Fruit fly (Drosophila melanogaster) whole organism, embryonic: Measurements from ENCODE around the gene Ypel.
A peak's percentile ranks its signal among the peaks of the same experiment; 100 is the strongest.

ENCODE experiments used
- Awh ChIP-seq: fragments of 200-800 bp; sonication (Bioruptor generic); IDR thresholded peaks from 2 replicates; pipeline ENCODE4, ENCODE4 v1.3.6; 2022; ENCODE audit warnings: missing biosample characterization, missing genetic modification characterization
- Blimp-1 ChIP-seq: fragments of 200-800 bp; sonication (Bioruptor generic); optimal IDR thresholded peaks from 3 replicates; lab custom pipeline; 2018; ENCODE audit warnings: missing biosample characterization, missing genetic modification characterization, mild to moderate bottlenecking, moderate library complexity, missing genetic modification reagents
- C15 ChIP-seq: fragments of 200-800 bp; sonication (Bioruptor generic); IDR thresholded peaks from 3 replicates; pipeline ENCODE4 v1.3.6; 2022; ENCODE audit warnings: missing biosample characterization, missing genetic modification characterization
- CG10274 ChIP-seq: fragments of 200-800 bp; sonication (Bioruptor generic); optimal IDR thresholded peaks from 3 replicates; lab custom pipeline; 2017; ENCODE audit warnings: missing biosample characterization, mild to moderate bottlenecking, missing genetic modification characterization
- CG11504 ChIP-seq: fragments of 200-800 bp; sonication (Bioruptor generic); optimal IDR thresholded peaks from 3 replicates; lab custom pipeline; 2019; ENCODE audit warnings: missing biosample characterization, mild to moderate bottlenecking, missing genetic modification characterization, moderate library complexity
- CG11695 ChIP-seq: fragments of 200-800 bp; sonication (Bioruptor generic); IDR thresholded peaks from 3 replicates; pipeline ENCODE4 v1.3.6; 2022; ENCODE audit warnings: missing biosample characterization, missing genetic modification characterization
- CG12219 ChIP-seq: fragments of 200-800 bp; sonication (Bioruptor generic); optimal IDR thresholded peaks from 3 replicates; lab custom pipeline; 2018; ENCODE audit warnings: missing biosample characterization, mild to moderate bottlenecking, missing genetic modification characterization
- CG14441 ChIP-seq: fragments of 200-800 bp; sonication (Bioruptor generic); IDR thresholded peaks from 2 replicates; pipeline ENCODE4 v1.3.6; 2022; ENCODE audit warnings: missing biosample characterization, missing genetic modification characterization
- CG1529 ChIP-seq: fragments of 200-800 bp; sonication (Bioruptor generic); optimal IDR thresholded peaks from 3 replicates; lab custom pipeline; 2018; ENCODE audit warnings: missing biosample characterization, missing genetic modification characterization
- CG16779 ChIP-seq: fragments of 200-800 bp; sonication (Bioruptor generic); IDR thresholded peaks from 2 replicates; pipeline ENCODE4 v1.3.6; 2022; ENCODE audit warnings: missing biosample characterization, missing genetic modification characterization
- CG17328 ChIP-seq: fragments of 200-800 bp; sonication (Bioruptor generic); IDR thresholded peaks from 2 replicates; pipeline ENCODE4 v1.3.6; 2022; ENCODE audit warnings: missing biosample characterization, missing genetic modification characterization
- CG17829 ChIP-seq: fragments of 200-800 bp; optimal IDR thresholded peaks from 2 replicates; lab custom pipeline; 2019; ENCODE audit warnings: missing biosample characterization, mild to moderate bottlenecking, missing genetic modification characterization, moderate library complexity
- CG31441 ChIP-seq: fragments of 200-800 bp; sonication (Bioruptor generic); IDR thresholded peaks from 2 replicates; pipeline ENCODE4 v1.3.6; 2022; ENCODE audit warnings: missing biosample characterization, missing genetic modification characterization
- CG4730 ChIP-seq: fragments of 200-800 bp; sonication (Bioruptor generic); IDR thresholded peaks from 2 replicates; pipeline ENCODE4 v1.3.6; 2022; ENCODE audit warnings: missing biosample characterization, missing genetic modification characterization
- CG5180 ChIP-seq: fragments of 200-800 bp; sonication (Bioruptor generic); optimal IDR thresholded peaks from 3 replicates; lab custom pipeline; 2017; ENCODE audit warnings: missing biosample characterization, missing genetic modification characterization, mild to moderate bottlenecking, moderate library complexity, missing genetic modification reagents
- CG6272 ChIP-seq: fragments of 200-800 bp; sonication (Bioruptor generic); IDR thresholded peaks from 2 replicates; pipeline ENCODE4 v1.3.6; 2022; ENCODE audit warnings: missing biosample characterization, missing genetic modification characterization
- CG6689 ChIP-seq: fragments of 200-800 bp; sonication (Bioruptor generic); IDR thresholded peaks from 2 replicates; pipeline ENCODE4 v1.3.6; 2022; ENCODE audit warnings: missing biosample characterization, missing genetic modification characterization
- CG7372 ChIP-seq: fragments of 200-800 bp; sonication (Bioruptor generic); IDR thresholded peaks from 2 replicates; pipeline ENCODE4 v1.3.6; 2022; ENCODE audit warnings: missing biosample characterization, missing genetic modification characterization
- CG9609 ChIP-seq: fragments of 200-800 bp; sonication (Bioruptor generic); optimal IDR thresholded peaks from 3 replicates; lab custom pipeline; 2016; ENCODE audit warnings: missing biosample characterization, missing genetic modification characterization
- CG9817 ChIP-seq: fragments of 200-800 bp; sonication (Bioruptor generic); optimal IDR thresholded peaks from 2 replicates; lab custom pipeline; 2018; ENCODE audit warnings: missing biosample characterization, mild to moderate bottlenecking, missing genetic modification characterization, moderate library complexity
- CoRest ChIP-seq: fragments of 200-800 bp; sonication (Bioruptor generic); optimal IDR thresholded peaks from 3 replicates; lab custom pipeline; 2018; ENCODE audit warnings: missing biosample characterization, mild to moderate bottlenecking, missing genetic modification characterization, moderate library complexity
- Gsc ChIP-seq: fragments of 200-800 bp; sonication (Bioruptor generic); IDR thresholded peaks from 2 replicates; pipeline ENCODE4 v1.3.6; 2022; ENCODE audit warnings: missing biosample characterization, missing genetic modification characterization
- Hey ChIP-seq: fragments of 200-800 bp; sonication (Bioruptor generic); optimal IDR thresholded peaks from 3 replicates; lab custom pipeline; 2018; ENCODE audit warnings: missing biosample characterization, mild to moderate bottlenecking, missing genetic modification characterization
- HmgZ ChIP-seq: fragments of 200-800 bp; sonication (Bioruptor generic); optimal IDR thresholded peaks from 2 replicates; lab custom pipeline; 2018; ENCODE audit warnings: missing biosample characterization, mild to moderate bottlenecking, missing genetic modification characterization
- Hr39 ChIP-seq: fragments of >200 bp; optimal IDR thresholded peaks from 2 replicates; lab custom pipeline; 2017
- Hr51 ChIP-seq, 2 experiments: fragments of 200-800 bp; sonication (Bioruptor generic); optimal IDR thresholded peaks; 2 replicates in 1 of 2; 3 replicates in 1 of 2; lab custom pipeline; 2016 to 2018; ENCODE audit warnings: missing biosample characterization in 2 of 2, missing genetic modification characterization in 2 of 2, mild to moderate bottlenecking in 1 of 2, moderate library complexity in 1 of 2
- Max ChIP-seq: fragments of 200-800 bp; sonication (Bioruptor generic); optimal IDR thresholded peaks from 2 replicates; lab custom pipeline; 2016; ENCODE audit warnings: missing biosample characterization, mild to moderate bottlenecking, missing genetic modification characterization
- Med ChIP-seq: fragments of 200-800 bp; sonication (Bioruptor generic); peaks from one replicate; lab custom pipeline; 2016; ENCODE audit warnings: missing biosample characterization, missing genetic modification characterization, mild to moderate bottlenecking, inconsistent platforms, moderate library complexity
- NK7.1 ChIP-seq: fragments of 200-800 bp; sonication (Bioruptor generic); optimal IDR thresholded peaks from 3 replicates; lab custom pipeline; 2016; ENCODE audit warnings: missing biosample characterization, missing genetic modification characterization
- Oaz ChIP-seq: fragments of 200-800 bp; sonication (Bioruptor generic); IDR thresholded peaks from 2 replicates; pipeline ENCODE4 v1.3.6; 2022; ENCODE audit warnings: missing biosample characterization, missing genetic modification characterization
- Ssrp ChIP-seq: fragments of 200-800 bp; sonication (Bioruptor generic); optimal IDR thresholded peaks from 2 replicates; lab custom pipeline; 2018; ENCODE audit warnings: missing biosample characterization, mild to moderate bottlenecking, missing genetic modification characterization, moderate library complexity
- Xbp1 ChIP-seq: fragments of 200-800 bp; sonication (Bioruptor generic); optimal IDR thresholded peaks from 3 replicates; lab custom pipeline; 2016; ENCODE audit warnings: missing biosample characterization, mild to moderate bottlenecking, missing genetic modification characterization
- bsh ChIP-seq, 2 experiments: fragments of 200-800 bp; sonication (Bioruptor generic); optimal IDR thresholded peaks; 2 replicates each; lab custom pipeline; 2017 to 2018; ENCODE audit warnings: mild to moderate bottlenecking in 2 of 2, missing biosample characterization in 2 of 2, missing genetic modification characterization in 2 of 2, moderate library complexity in 1 of 2
- cad ChIP-seq: fragments of >200 bp; optimal IDR thresholded peaks from 2 replicates; lab custom pipeline; 2017; ENCODE audit warnings: missing biosample characterization, missing genetic modification characterization
- danr ChIP-seq: fragments of 200-800 bp; sonication (Bioruptor generic); IDR thresholded peaks from 2 replicates; pipeline ENCODE4 v1.3.6; 2022; ENCODE audit warnings: missing biosample characterization, missing genetic modification characterization
- dysf ChIP-seq: fragments of 200-800 bp; sonication (Bioruptor generic); IDR thresholded peaks from 3 replicates; pipeline ENCODE4 v1.3.6; 2022; ENCODE audit warnings: missing biosample characterization, missing genetic modification characterization
- esg ChIP-seq: fragments of 200-800 bp; sonication (Bioruptor generic); conservative IDR thresholded peaks from 2 replicates; pipeline ENCODE4 v1.3.6; 2022; ENCODE audit warnings: missing biosample characterization, missing genetic modification characterization
- jumu ChIP-seq: fragments of 200-800 bp; sonication (Bioruptor generic); optimal IDR thresholded peaks from 3 replicates; lab custom pipeline; 2016; ENCODE audit warnings: missing biosample characterization, missing genetic modification characterization
- lola ChIP-seq, 3 experiments: fragments of >200 bp in 2 of 3; fragments of 200-800 bp in 1 of 3; sonication (Bioruptor generic) in 1 of 3; optimal IDR thresholded peaks; 2 replicates each; lab custom pipeline; 2017 to 2019; ENCODE audit warnings: missing biosample characterization in 3 of 3, missing genetic modification characterization in 3 of 3, mild to moderate bottlenecking in 1 of 3, moderate library complexity in 1 of 3
- nerfin-1 ChIP-seq: fragments of 200-800 bp; sonication (Bioruptor generic); optimal IDR thresholded peaks from 3 replicates; lab custom pipeline; 2019; ENCODE audit warnings: missing biosample characterization, mild to moderate bottlenecking, missing genetic modification characterization, moderate library complexity
- pan ChIP-seq, 4 experiments: fragments of >200 bp in 3 of 4; fragments of 200-800 bp in 1 of 4; sonication (Bioruptor generic) in 1 of 4; optimal IDR thresholded peaks in 3 of 4; IDR thresholded peaks in 1 of 4; 2 replicates each; pipeline versions ENCODE4 v1.3.6 to Lab custom; 2017 to 2022; ENCODE audit warnings: missing biosample characterization in 2 of 4, missing genetic modification characterization in 2 of 4, mixed read lengths in 1 of 4
- pho ChIP-seq: fragments of 200-800 bp; sonication (Bioruptor generic); optimal IDR thresholded peaks from 2 replicates; lab custom pipeline; 2016; ENCODE audit warnings: missing biosample characterization, missing genetic modification characterization
- phol ChIP-seq: fragments of 200-800 bp; sonication (Bioruptor generic); optimal IDR thresholded peaks from 3 replicates; lab custom pipeline; 2018; ENCODE audit warnings: missing biosample characterization, mild to moderate bottlenecking, missing genetic modification characterization, moderate library complexity
- pros ChIP-seq: fragments of 200-800 bp; sonication (Bioruptor generic); optimal IDR thresholded peaks from 3 replicates; lab custom pipeline; 2019; ENCODE audit warnings: missing biosample characterization, mild to moderate bottlenecking, missing genetic modification characterization, moderate library complexity
- sens ChIP-seq: fragments of 200-800 bp; sonication (Bioruptor generic); peaks from one replicate; lab custom pipeline; 2016; ENCODE audit warnings: missing biosample characterization, missing genetic modification characterization
- sens-2 ChIP-seq: fragments of 200-800 bp; sonication (Bioruptor generic); IDR thresholded peaks from 2 replicates; pipeline ENCODE4 v1.3.6; 2022; ENCODE audit warnings: missing biosample characterization, missing genetic modification characterization
- slbo ChIP-seq: fragments of 200-800 bp; sonication (Bioruptor generic); IDR thresholded peaks from 2 replicates; pipeline ENCODE4 v1.3.6; 2022; ENCODE audit warnings: missing biosample characterization, missing genetic modification characterization
- ssp ChIP-seq: fragments of 200-800 bp; sonication (Bioruptor generic); IDR thresholded peaks from 2 replicates; pipeline ENCODE4 v1.3.6; 2022; ENCODE audit warnings: missing biosample characterization, missing genetic modification characterization
- tgo ChIP-seq: fragments of 200-800 bp; sonication (Bioruptor generic); IDR thresholded peaks from 3 replicates; pipeline ENCODE4 v1.3.6; 2022; ENCODE audit warnings: missing biosample characterization, missing genetic modification characterization

Gene Ypel

dm6 chrX:10234024-10234520 is 21.9 kb upstream of the Ypel start (continued):
- TF ChIP-seq lola (GFP tag; optimal IDR thresholded peaks at IDR 0.05; lab: Kevin White, UChicago) (no peak), Hey (tag; lab: Kevin White, UChicago) (no peak), Gsc (GFP tag; lab: Robert Waterston, UW) (no peak), CG12219 (no peak), Hr39 (lab: Kevin White, UChicago) (no peak), sens-2 (GFP tag; lab: Robert Waterston, UW) (no peak), CG6689 (GFP tag; lab: Robert Waterston, UW) (no peak), Hr51 (GFP tag; optimal IDR thresholded peaks at IDR 0.05; lab: Kevin White, UChicago) (peak in 1 of 2 experiments; percentile 0), Med (peak; percentile 4), pho (GFP tag; lab: Kevin White, UChicago) (no peak), jumu (no peak), cad (GFP tag; lab: Kevin White, UChicago) (no peak)

- TF ChIP-seq CG17328: 0 out of 2 replicates have a peak, but pooled peaks have one; percentile 8
- peak; percentile 43 for TF ChIP-seq phol (tag; lab: Kevin White, UChicago)
- TF ChIP-seq C15 (GFP tag; lab: Robert Waterston, UW): no peak
- TF ChIP-seq CG11695 (GFP tag; lab: Robert Waterston, UW): peak; percentile 23; the same call in 1 of the 3 replicates
- TF ChIP-seq CG31441 (GFP tag; lab: Robert Waterston, UW): no peak
- TF ChIP-seq CG1529 (GFP tag; lab: Kevin White, UChicago): no peak
- TF ChIP-seq Awh (GFP tag; lab: Robert Waterston, UW): 0 out of 2 replicates have a peak, but pooled peaks have one; percentile 17
- peak; percentile 41 for TF ChIP-seq CG6689 (GFP tag; lab: Robert Waterston, UW)
- peak; percentile 2 for TF ChIP-seq Xbp1
- TF ChIP-seq CG7372 (GFP tag; lab: Robert Waterston, UW): no peak
- no peak for TF ChIP-seq Max (GFP tag; lab: Kevin White, UChicago)
- no peak for TF ChIP-seq CG10274
- peak; percentile 17; the same call in 1 of the 2 replicates for TF ChIP-seq slbo (GFP tag; lab: Robert Waterston, UW)
- peak in 1 of 2 experiments; percentile 50 for TF ChIP-seq bsh (GFP tag; optimal IDR thresholded peaks at IDR 0.05; lab: Kevin White, UChicago)
- TF ChIP-seq esg (GFP tag; lab: Robert Waterston, UW): peak; percentile 43
- peak; percentile 28 for TF ChIP-seq Ssrp (tag; lab: Kevin White, UChicago)
- TF ChIP-seq HmgZ: no peak
- peak; percentile 38; the same call in 1 of the 2 replicates for TF ChIP-seq Oaz (GFP tag; lab: Robert Waterston, UW)
- peak; percentile 54 for TF ChIP-seq CG11504
- peak; percentile 28 for TF ChIP-seq Blimp-1 (GFP tag; lab: Kevin White, UChicago)
- no peak for TF ChIP-seq pan (optimal IDR thresholded peaks at IDR 0.05; lab: Kevin White, UChicago)
- peak in 1 of 2 experiments; percentile 57 for TF ChIP-seq pan (GFP tag; optimal IDR thresholded peaks at IDR 0.05 in 1 of 2, IDR thresholded peaks at IDR 0.05 in 1 of 2)
- 0 out of 2 replicates have a peak, but pooled peaks have one; percentile 11 for TF ChIP-seq ssp (GFP tag; lab: Robert Waterston, UW)
- peak; percentile 47 for TF ChIP-seq dysf (GFP tag; lab: Robert Waterston, UW)
- no peak for TF ChIP-seq danr
- no peak for TF ChIP-seq CG16779
- no peak for TF ChIP-seq CG6272
- TF ChIP-seq nerfin-1 (tag; lab: Kevin White, UChicago): peak; percentile 19
- peak; percentile 83 for TF ChIP-seq sens (GFP tag; lab: Kevin White, UChicago)
- TF ChIP-seq CG9609: no peak
- TF ChIP-seq pros: peak; percentile 13
- TF ChIP-seq CG14441 (GFP tag; lab: Robert Waterston, UW): 0 out of 2 replicates have a peak, but pooled peaks have one; percentile 30
- TF ChIP-seq CG9817 (tag; lab: Kevin White, UChicago): peak; percentile 10
- TF ChIP-seq tgo (GFP tag; lab: Robert Waterston, UW): peak; percentile 23; the same call in 1 of the 3 replicates
- TF ChIP-seq CG5180 (GFP tag; lab: Kevin White, UChicago): peak; percentile 10
- TF ChIP-seq CG17829 (tag; lab: Kevin White, UChicago): peak; percentile 1
- TF ChIP-seq NK7.1 (GFP tag; lab: Kevin White, UChicago): no peak
- TF ChIP-seq CG4730 (GFP tag; lab: Robert Waterston, UW): 0 out of 2 replicates have a peak, but pooled peaks have one; percentile 34
- peak; percentile 13 for TF ChIP-seq CoRest (tag; lab: Kevin White, UChicago)
Observed at dm6 chrX:10233065-10233464, 20.9 kb upstream of the Ypel start, which contains the start of gene CG2961. TSS of gene CG2961 (minus strand) at chrX:10233080.
